Worm (Caenorhabditis elegans) whole organism, mixed stage, embryonic: ENCODE measurements around the gene math-39.

ENCODE experiments used
- blmp-1 ChIP-seq: fragments of 150-350 bp; optimal IDR thresholded peaks from 2 replicates; lab custom pipeline; 2014; ENCODE audit warnings: missing biosample characterization, missing genetic modification characterization
- ceh-39 ChIP-seq: fragments of 150-350 bp; optimal IDR thresholded peaks from 2 replicates; lab custom pipeline; 2014; ENCODE audit warnings: missing biosample characterization, missing genetic modification characterization
- ces-1 ChIP-seq: fragments of 150-350 bp; optimal IDR thresholded peaks from 2 replicates; lab custom pipeline; 2014; ENCODE audit warnings: missing biosample characterization, missing genetic modification reagents, missing genetic modification characterization
- drap-1 ChIP-seq: fragments of 200-800 bp; sonication (Bioruptor generic); optimal IDR thresholded peaks from 3 replicates; lab custom pipeline; 2018; ENCODE audit warnings: mild to moderate bottlenecking, missing genetic modification characterization, missing compliant biosample characterization
- flh-1 ChIP-seq: fragments of 200-800 bp; sonication (Bioruptor generic); optimal IDR thresholded peaks from 2 replicates; lab custom pipeline; 2018; ENCODE audit warnings: mild to moderate bottlenecking, missing genetic modification characterization, moderate library complexity, missing compliant biosample characterization
- lin-13 ChIP-seq: fragments of 150-350 bp; optimal IDR thresholded peaks from 2 replicates; lab custom pipeline; 2014; ENCODE audit warnings: missing biosample characterization, missing genetic modification characterization
- lsy-2 ChIP-seq: fragments of 150-350 bp; optimal IDR thresholded peaks from 2 replicates; lab custom pipeline; 2014; ENCODE audit warnings: missing biosample characterization, missing genetic modification characterization
- nhr-28 ChIP-seq: fragments of 150-350 bp; optimal IDR thresholded peaks from 2 replicates; lab custom pipeline; 2014; ENCODE audit warnings: missing biosample characterization, missing genetic modification characterization
- pha-4 ChIP-seq: fragments of 150-350 bp; optimal IDR thresholded peaks from 2 replicates; lab custom pipeline; 2018; ENCODE audit warnings: missing biosample characterization, missing genetic modification reagents, missing genetic modification characterization
- snpc-4 ChIP-seq: fragments of 150-350 bp; optimal IDR thresholded peaks from 2 replicates; lab custom pipeline; 2014; ENCODE audit warnings: missing biosample characterization, missing genetic modification characterization
- unc-39 ChIP-seq: fragments of 150-350 bp; optimal IDR thresholded peaks from 2 replicates; lab custom pipeline; 2014; ENCODE audit warnings: missing biosample characterization, missing genetic modification characterization

ce11 chrII:1850299-1850698 lies 18.2 kb downstream of the math-39 start, which contains the start of gene fbxb-96:
- no peak for TF ChIP-seq blmp-1 (tag; lab: Kevin White, UChicago)
- no peak for TF ChIP-seq ceh-39 (tag; lab: Kevin White, UChicago)
- no peak for TF ChIP-seq flh-1 (GFP tag; lab: Kevin White, UChicago)
- no peak for TF ChIP-seq lin-13 (tag; lab: Kevin White, UChicago)
- TF ChIP-seq ces-1 (GFP tag; lab: Kevin White, UChicago), result no peak
- TF ChIP-seq snpc-4, result no peak
- no peak for TF ChIP-seq nhr-28 (tag; lab: Kevin White, UChicago)
- TF ChIP-seq unc-39 (tag; lab: Kevin White, UChicago), result no peak
- no peak for TF ChIP-seq lsy-2 (tag; lab: Kevin White, UChicago)
- no peak for TF ChIP-seq pha-4 (tag; lab: Kevin White, UChicago)
- no peak for TF ChIP-seq drap-1 (GFP tag; lab: Kevin White, UChicago)
